Worm (Caenorhabditis elegans): ENCODE measurements around the gene bath-2.
"Not testable (repeated sequence)": the region's sequence is repeated elsewhere in the genome, so short reads cannot be mapped to it uniquely, and the experiment has no call there.

Gene bath-2

ce11 chrII:1922665-1923187 is at the start of gene bath-2, which contains the start of gene F52C6.4:
TSS of gene bath-2 (minus strand) at chrII:1922765.
TSS of gene F52C6.4 (plus strand) at chrII:1923137.
- TF ChIP-seq unc-39 (tag; optimal IDR thresholded peaks at IDR 0.05): no peak
- no peak for TF ChIP-seq lin-13 (GFP tag; optimal IDR thresholded peaks at IDR 0.05)
- TF ChIP-seq nhr-10 (tag; optimal IDR thresholded peaks at IDR 0.05): no peak
- no peak for TF ChIP-seq nhr-77 (tag; optimal IDR thresholded peaks at IDR 0.05)
- no peak for TF ChIP-seq alr-1 (tag; optimal IDR thresholded peaks at IDR 0.05)
- no peak for TF ChIP-seq aly-2 (tag; optimal IDR thresholded peaks at IDR 0.05)
- TF ChIP-seq nhr-6 (tag; optimal IDR thresholded peaks at IDR 0.05): no peak
- no peak for TF ChIP-seq egl-27 (tag; optimal IDR thresholded peaks at IDR 0.05)
- no peak for TF ChIP-seq lsy-2 (tag; optimal IDR thresholded peaks at IDR 0.05)
- TF ChIP-seq nhr-23 (tag; optimal IDR thresholded peaks at IDR 0.05): no peak
- TF ChIP-seq Y55F3AM.14 (GFP tag; optimal IDR thresholded peaks at IDR 0.05): no peak
- no peak for TF ChIP-seq skn-1 (tag; optimal IDR thresholded peaks at IDR 0.05)
- no peak for TF ChIP-seq ztf-4 (tag; optimal IDR thresholded peaks at IDR 0.05)
- no peak for TF ChIP-seq blmp-1 (tag; optimal IDR thresholded peaks at IDR 0.05; ENCODE audit: insufficient read depth)
- TF ChIP-seq elt-3 (tag; optimal IDR thresholded peaks at IDR 0.05): no peak
- no peak for TF ChIP-seq nhr-21 (tag; optimal IDR thresholded peaks at IDR 0.05)
- TF ChIP-seq unc-55 (GFP tag; optimal IDR thresholded peaks at IDR 0.05): no peak
- TF ChIP-seq peb-1 (tag; optimal IDR thresholded peaks at IDR 0.05): no peak

ce11 chrII:1955568-1955967 is 33.0 kb upstream of the bath-2 start, which contains the start of gene math-49:
TSS of gene math-49 (minus strand) at chrII:1955668.
- TF ChIP-seq nhr-77, nhr-6, elt-1 (tag; optimal IDR thresholded peaks at IDR 0.05): not testable (repeated sequence)

- TF ChIP-seq snpc-4 (tag; optimal IDR thresholded peaks at IDR 0.05) (no peak), sma-9 (GFP tag; optimal IDR thresholded peaks at IDR 0.05) (peak; percentile 72), sma-9 (tag; optimal IDR thresholded peaks at IDR 0.05) (no peak), mbf-1 (tag; optimal IDR thresholded peaks at IDR 0.05) (no peak), mdl-1 (tag; optimal IDR thresholded peaks at IDR 0.05) (no peak), peb-1 (tag; optimal IDR thresholded peaks at IDR 0.05) (no peak), nhr-23 (tag; optimal IDR thresholded peaks at IDR 0.05) (no peak), egl-27 (tag; optimal IDR thresholded peaks at IDR 0.05) (peak; percentile 9), nhr-10 (tag; optimal IDR thresholded peaks at IDR 0.05) (no peak), ztf-1 (GFP tag; conservative IDR thresholded peaks at IDR 0.05) (no peak), sma-3 (GFP tag; optimal IDR thresholded peaks at IDR 0.05) (peak; percentile 10), crh-2 (tag; optimal IDR thresholded peaks at IDR 0.05) (peak; percentile 12), unc-55 (GFP tag; optimal IDR thresholded peaks at IDR 0.05) (no peak), fos-1 (tag; optimal IDR thresholded peaks at IDR 0.05) (peak; percentile 86), dmd-4 (tag; optimal IDR thresholded peaks at IDR 0.05) (no peak), unc-62 (GFP tag; optimal IDR thresholded peaks at IDR 0.05) (no peak), nhr-12 (tag; optimal IDR thresholded peaks at IDR 0.05) (no peak), ceh-82 (tag; optimal IDR thresholded peaks at IDR 0.05) (no peak)
Measured at ce11 chrII:1949119-1949518, 26.6 kb upstream of the bath-2 start.

- not testable (repeated sequence) for TF ChIP-seq ama-1 (optimal IDR thresholded peaks at IDR 0.05); unc-55 (GFP tag; optimal IDR thresholded peaks at IDR 0.05); ceh-16 (tag; optimal IDR thresholded peaks at IDR 0.05)
Measured at ce11 chrII:1948393-1948792, 25.8 kb upstream of the bath-2 start, which contains the start of gene ZK250.2. TSS of gene ZK250.2 (plus strand) at chrII:1948693.

- no peak for TF ChIP-seq ztf-4 (tag; optimal IDR thresholded peaks at IDR 0.05)
- TF ChIP-seq zag-1 (tag; optimal IDR thresholded peaks at IDR 0.05): no peak
- no peak for TF ChIP-seq nhr-12 (tag; optimal IDR thresholded peaks at IDR 0.05)
- no peak for TF ChIP-seq snpc-4 (tag; optimal IDR thresholded peaks at IDR 0.05)
- no peak for TF ChIP-seq fos-1 (tag; optimal IDR thresholded peaks at IDR 0.05)
- no peak for TF ChIP-seq nhr-21 (tag; optimal IDR thresholded peaks at IDR 0.05)
- TF ChIP-seq nhr-129 (tag; optimal IDR thresholded peaks at IDR 0.05): no peak
- no peak for TF ChIP-seq lin-39 (tag; optimal IDR thresholded peaks at IDR 0.05)
- TF ChIP-seq elt-3 (tag; optimal IDR thresholded peaks at IDR 0.05): no peak
- no peak for TF ChIP-seq nhr-77 (tag; optimal IDR thresholded peaks at IDR 0.05)
- no peak for TF ChIP-seq nhr-11 (tag; optimal IDR thresholded peaks at IDR 0.05)
- TF ChIP-seq lin-11 (tag; optimal IDR thresholded peaks at IDR 0.05): no peak
- TF ChIP-seq mbf-1 (tag; optimal IDR thresholded peaks at IDR 0.05): no peak
- TF ChIP-seq skn-1 (tag; optimal IDR thresholded peaks at IDR 0.05): no peak
- no peak for TF ChIP-seq lsy-2 (tag; optimal IDR thresholded peaks at IDR 0.05)
- TF ChIP-seq alr-1 (tag; optimal IDR thresholded peaks at IDR 0.05): no peak
- no peak for TF ChIP-seq ZK546.5 (tag; optimal IDR thresholded peaks at IDR 0.05)
- no peak for TF ChIP-seq aly-2 (tag; optimal IDR thresholded peaks at IDR 0.05)
- no peak for TF ChIP-seq R02D3.7 (tag; optimal IDR thresholded peaks at IDR 0.05)
Measured at ce11 chrII:1946427-1946826, 23.9 kb upstream of the bath-2 start, which contains the start of gene math-48. TSS of gene math-48 (minus strand) at chrII:1946527.

All from whole organism, L2 larva.